Worm (Caenorhabditis elegans) whole organism, L1 larva: Measurements from ENCODE around the gene C30B5.2.

ENCODE experiments used
- C04F5.9 ChIP-seq: sonication (generic microtip); optimal IDR thresholded peaks from 2 replicates; lab custom pipeline; 2016; ENCODE audit warnings: missing genetic modification characterization, missing compliant biosample characterization
- fkh-10 ChIP-seq: sonication (generic microtip); optimal IDR thresholded peaks from 2 replicates; lab custom pipeline; 2017; ENCODE audit warnings: missing biosample characterization, missing genetic modification reagents, missing genetic modification characterization
- nhr-12 ChIP-seq: sonication (generic microtip); optimal IDR thresholded peaks from 2 replicates; lab custom pipeline; 2017; ENCODE audit warnings: missing biosample characterization, missing genetic modification characterization
- snpc-4 ChIP-seq: fragments of 150-350 bp; optimal IDR thresholded peaks from 2 replicates; lab custom pipeline; 2014; ENCODE audit warnings: missing biosample characterization, missing genetic modification characterization
- unc-62 ChIP-seq: fragments of 150-350 bp; optimal IDR thresholded peaks from 2 replicates; lab custom pipeline; 2014; ENCODE audit warnings: missing biosample characterization, missing genetic modification reagents, missing genetic modification characterization

DNA sequence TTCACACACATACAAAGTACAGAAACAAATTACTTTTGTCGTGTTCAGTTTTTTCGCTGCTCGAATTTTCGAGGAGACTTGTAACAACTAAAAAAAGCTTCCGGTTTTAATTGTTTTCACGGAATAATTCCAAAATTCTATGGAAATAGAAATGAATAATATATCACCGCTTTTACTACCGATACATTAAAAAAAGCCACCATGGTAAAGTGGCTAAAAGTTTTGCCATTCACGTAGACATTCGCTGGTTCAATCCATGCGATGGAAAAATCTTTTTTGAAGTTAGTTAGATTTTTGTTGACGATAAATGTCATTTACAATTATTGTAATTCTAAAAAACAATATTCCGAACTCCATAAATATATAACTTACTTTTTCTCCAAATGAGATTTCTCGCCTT is 28.3 kb upstream of the C30B5.2 start:
- TF ChIP-seq nhr-12 (tag; lab: Kevin White, UChicago) (no peak), snpc-4 (tag; lab: Kevin White, UChicago) (no peak), C04F5.9 (tag; lab: Kevin White, UChicago) (no peak), fkh-10 (no peak), unc-62 (GFP tag; lab: Kevin White, UChicago) (no peak)
